Worm (Caenorhabditis elegans): ENCODE data around the gene klf-3.

Gene klf-3

ce11 chrII:6661211-6661610, 44.5 kb downstream of the klf-3 start, which contains the start of gene T19D12.2:
T19D12.2 (plus strand) TSS chrII:6661335.
- no peak for TF ChIP-seq ztf-18 (tag; optimal IDR thresholded peaks at IDR 0.05)
- TF ChIP-seq snpc-3.4 (tag; optimal IDR thresholded peaks at IDR 0.05) = no peak
- TF ChIP-seq nhr-80 (tag; optimal IDR thresholded peaks at IDR 0.05) = peak; percentile 53
- TF ChIP-seq him-1 (tag; optimal IDR thresholded peaks at IDR 0.05) = no peak

ce11 chrII:6663799-6664198, 47.1 kb downstream of the klf-3 start:
- no peak for TF ChIP-seq dox-1 (GFP tag; IDR thresholded peaks at IDR 0.05)
- TF ChIP-seq nhr-80 (tag; optimal IDR thresholded peaks at IDR 0.05) = peak; percentile 41
- no peak for TF ChIP-seq tlf-1 (GFP tag; optimal IDR thresholded peaks at IDR 0.05)

ce11 chrII:6665908-6666307, 49.2 kb downstream of the klf-3 start:
- TF ChIP-seq snpc-3.4 (tag; optimal IDR thresholded peaks at IDR 0.05) = no peak
- peak; percentile 79 for TF ChIP-seq nhr-80 (tag; optimal IDR thresholded peaks at IDR 0.05)

- no peak for TF ChIP-seq ama-1 (optimal IDR thresholded peaks at IDR 0.05)
- no peak for TF ChIP-seq ama-1 (GFP tag; optimal IDR thresholded peaks at IDR 0.05)
- no peak for TF ChIP-seq hmg-20 (GFP tag; IDR thresholded peaks at IDR 0.05)
- TF ChIP-seq nfya-2 (GFP tag; IDR thresholded peaks at IDR 0.05) = no peak
- TF ChIP-seq lin-54 (GFP tag; optimal IDR thresholded peaks at IDR 0.05) = no peak
- no peak for TF ChIP-seq nfya-1 (tag; optimal IDR thresholded peaks at IDR 0.05; ENCODE audit: borderline replicate concordance, insufficient read depth)
- TF ChIP-seq C06A6.2 (GFP tag; conservative IDR thresholded peaks at IDR 0.05) = no peak
- TF ChIP-seq madf-6 (GFP tag; IDR thresholded peaks at IDR 0.05) = no peak
- no peak for TF ChIP-seq egrh-3 (GFP tag; IDR thresholded peaks at IDR 0.05)
Observed at ce11 chrII:6666598-6666997, 49.9 kb downstream of the klf-3 start, which contains the start of gene T19D12.1. T19D12.1 (plus strand) TSS chrII:6666898.

ce11 chrII:6667534-6667933, 50.9 kb downstream of the klf-3 start:
- TF ChIP-seq lin-26 (GFP tag; IDR thresholded peaks at IDR 0.05) = no peak
- no peak for TF ChIP-seq K11D2.4 (GFP tag; IDR thresholded peaks at IDR 0.05)
- no peak for TF ChIP-seq die-1 (tag; optimal IDR thresholded peaks at IDR 0.05)
- TF ChIP-seq ztf-26 (tag; optimal IDR thresholded peaks at IDR 0.05) = no peak
- no peak for TF ChIP-seq snpc-1.1 (tag; optimal IDR thresholded peaks at IDR 0.05; ENCODE audit: insufficient read depth)
- no peak for TF ChIP-seq unc-130 (GFP tag; optimal IDR thresholded peaks at IDR 0.05)
- no peak for TF ChIP-seq ztf-3 (GFP tag; optimal IDR thresholded peaks at IDR 0.05)
- TF ChIP-seq ztf-6 (GFP tag; IDR thresholded peaks at IDR 0.05) = no peak
- TF ChIP-seq Y79H2A.3 (GFP tag; conservative IDR thresholded peaks at IDR 0.05) = no peak
- no peak for TF ChIP-seq C17E4.6 (GFP tag; IDR thresholded peaks at IDR 0.05)
- no peak for TF ChIP-seq madf-10 (tag; optimal IDR thresholded peaks at IDR 0.05)
- TF ChIP-seq nhr-179 (tag; optimal IDR thresholded peaks at IDR 0.05) = no peak
- no peak for TF ChIP-seq rpc-1 (optimal IDR thresholded peaks at IDR 0.05)
- TF ChIP-seq rpc-1 (tag; optimal IDR thresholded peaks at IDR 0.05) = no peak
- no peak for TF ChIP-seq attf-6 (GFP tag; IDR thresholded peaks at IDR 0.05)

- TF ChIP-seq attf-3 (GFP tag; conservative IDR thresholded peaks at IDR 0.05) = no peak
- no peak for TF ChIP-seq hlh-12 (tag; optimal IDR thresholded peaks at IDR 0.05)
- TF ChIP-seq B0261.1 (tag; optimal IDR thresholded peaks at IDR 0.05) = no peak
- TF ChIP-seq nfya-2 (GFP tag; IDR thresholded peaks at IDR 0.05) = no peak
- TF ChIP-seq F57C9.4 (tag; optimal IDR thresholded peaks at IDR 0.05) = no peak
- no peak for TF ChIP-seq chd-7 (tag; optimal IDR thresholded peaks at IDR 0.05)
- no peak for TF ChIP-seq fkh-3 (tag; optimal IDR thresholded peaks at IDR 0.05)
- no peak for TF ChIP-seq lin-35 (GFP tag; optimal IDR thresholded peaks at IDR 0.05)
- TF ChIP-seq tlf-1 (GFP tag; optimal IDR thresholded peaks at IDR 0.05) = no peak
- no peak for TF ChIP-seq Y53F4B.3 (GFP tag; IDR thresholded peaks at IDR 0.05)
- no peak for TF ChIP-seq lin-40 (tag; optimal IDR thresholded peaks at IDR 0.05)
- TF ChIP-seq nfya-1 (tag; optimal IDR thresholded peaks at IDR 0.05; ENCODE audit: borderline replicate concordance, insufficient read depth) = no peak
- no peak for TF ChIP-seq mxl-1 (tag; optimal IDR thresholded peaks at IDR 0.05)
- TF ChIP-seq madf-3 (GFP tag; IDR thresholded peaks at IDR 0.05) = no peak
Observed at ce11 chrII:6668496-6668895, 51.8 kb downstream of the klf-3 start.

All from whole organism, young adult.